Worm (Caenorhabditis elegans) whole organism, L3 larva: Measurements from ENCODE around the gene smf-1.

ENCODE experiments used
- R02D3.7 ChIP-seq: fragments of 150-350 bp; optimal IDR thresholded peaks from 2 replicates; lab custom pipeline; 2014; ENCODE audit warnings: missing biosample characterization, missing genetic modification characterization
- ZK546.5 ChIP-seq: sonication (generic microtip); optimal IDR thresholded peaks from 2 replicates; lab custom pipeline; 2017; ENCODE audit warnings: missing biosample characterization, missing genetic modification characterization
- aly-2 ChIP-seq: fragments of 150-350 bp; optimal IDR thresholded peaks from 2 replicates; lab custom pipeline; 2014; ENCODE audit warnings: missing biosample characterization, missing genetic modification characterization
- ama-1 ChIP-seq: fragments of 150-350 bp; optimal IDR thresholded peaks from 2 replicates; lab custom pipeline; 2018
- ceh-16 ChIP-seq: sonication (generic microtip); optimal IDR thresholded peaks from 2 replicates; lab custom pipeline; 2017; ENCODE audit warnings: missing biosample characterization, missing genetic modification characterization
- ceh-28 ChIP-seq: fragments of 150-350 bp; optimal IDR thresholded peaks from 2 replicates; lab custom pipeline; 2014; ENCODE audit warnings: missing biosample characterization, missing genetic modification reagents, missing genetic modification characterization
- ceh-82 ChIP-seq: fragments of 150-350 bp; optimal IDR thresholded peaks from 2 replicates; lab custom pipeline; 2014; ENCODE audit warnings: missing biosample characterization, missing genetic modification characterization
- ceh-9 ChIP-seq: sonication (generic microtip); optimal IDR thresholded peaks from 2 replicates; lab custom pipeline; 2018; ENCODE audit warnings: missing biosample characterization, missing genetic modification characterization
- daf-12 ChIP-seq: fragments of 150-350 bp; optimal IDR thresholded peaks from 2 replicates; lab custom pipeline; 2014; ENCODE audit warnings: missing biosample characterization, missing genetic modification reagents, missing genetic modification characterization
- egl-27 ChIP-seq: sonication (generic microtip); optimal IDR thresholded peaks from 4 replicates; lab custom pipeline; 2017; ENCODE audit warnings: missing biosample characterization, missing genetic modification reagents, missing genetic modification characterization
- egl-5 ChIP-seq: fragments of 150-350 bp; optimal IDR thresholded peaks from 2 replicates; lab custom pipeline; 2017; ENCODE audit warnings: missing biosample characterization, missing genetic modification reagents, missing genetic modification characterization, inconsistent platforms
- elt-1 ChIP-seq: fragments of 150-350 bp; optimal IDR thresholded peaks from 2 replicates; lab custom pipeline; 2014; ENCODE audit warnings: missing biosample characterization, missing genetic modification characterization
- elt-2 ChIP-seq: sonication (generic microtip); optimal IDR thresholded peaks from 2 replicates; lab custom pipeline; 2016; ENCODE audit warnings: missing genetic modification reagents, mild to moderate bottlenecking, missing genetic modification characterization, missing compliant biosample characterization
- elt-3 ChIP-seq, 3 experiments: fragments of 150-350 bp in 1 of 3; sonication (generic microtip) in 2 of 3; optimal IDR thresholded peaks; 2 replicates in 2 of 3; 4 replicates in 1 of 3; lab custom pipeline; 2014 to 2017; ENCODE audit warnings: missing biosample characterization in 3 of 3, missing genetic modification characterization in 3 of 3
- eor-1 ChIP-seq, 2 experiments: fragments of 150-350 bp; optimal IDR thresholded peaks; 2 replicates each; lab custom pipeline; 2014 to 2018; ENCODE audit warnings: missing biosample characterization in 2 of 2, missing genetic modification characterization in 2 of 2
- fkh-10 ChIP-seq: sonication (generic microtip); optimal IDR thresholded peaks from 2 replicates; lab custom pipeline; 2017; ENCODE audit warnings: missing biosample characterization, missing genetic modification reagents, missing genetic modification characterization
- fkh-2 ChIP-seq: fragments of 150-350 bp; optimal IDR thresholded peaks from 2 replicates; lab custom pipeline; 2014; ENCODE audit warnings: missing biosample characterization, missing genetic modification reagents, missing genetic modification characterization
- fos-1 ChIP-seq: fragments of 150-350 bp; optimal IDR thresholded peaks from 2 replicates; lab custom pipeline; 2014; ENCODE audit warnings: missing biosample characterization, missing genetic modification characterization
- hmg-11 ChIP-seq: sonication (generic microtip); optimal IDR thresholded peaks from 2 replicates; lab custom pipeline; 2016; ENCODE audit warnings: missing genetic modification characterization, missing compliant biosample characterization
- jun-1 ChIP-seq: fragments of 150-350 bp; optimal IDR thresholded peaks from 2 replicates; lab custom pipeline; 2014; ENCODE audit warnings: missing biosample characterization, missing genetic modification reagents, missing genetic modification characterization
- lin-15B ChIP-seq: fragments of 150-350 bp; optimal IDR thresholded peaks from 2 replicates; lab custom pipeline; 2014; ENCODE audit warnings: missing biosample characterization, missing genetic modification characterization
- lin-39 ChIP-seq: fragments of 150-350 bp; optimal IDR thresholded peaks from 2 replicates; lab custom pipeline; 2018; ENCODE audit warnings: missing biosample characterization, missing genetic modification reagents, missing genetic modification characterization
- lsy-12 ChIP-seq: sonication (generic microtip); optimal IDR thresholded peaks from 2 replicates; lab custom pipeline; 2016; ENCODE audit warnings: mild to moderate bottlenecking, missing genetic modification characterization, missing compliant biosample characterization
- mdl-1 ChIP-seq: fragments of 150-350 bp; optimal IDR thresholded peaks from 2 replicates; lab custom pipeline; 2014; ENCODE audit warnings: missing biosample characterization, missing genetic modification characterization
- mml-1 ChIP-seq: fragments of 150-350 bp; sonication (generic microtip); optimal IDR thresholded peaks from 3 replicates; lab custom pipeline; 2014; ENCODE audit warnings: missing biosample characterization, missing genetic modification characterization
- nfya-1 ChIP-seq: sonication (generic microtip); optimal IDR thresholded peaks from 2 replicates; lab custom pipeline; 2017; ENCODE audit warnings: missing genetic modification characterization, mild to moderate bottlenecking, missing compliant biosample characterization, antibody characterized with exemption, moderate library complexity; ENCODE audit not compliant: insufficient read depth
- nhr-11 ChIP-seq: fragments of 150-350 bp; optimal IDR thresholded peaks from 2 replicates; lab custom pipeline; 2014; ENCODE audit warnings: missing biosample characterization, missing genetic modification characterization
- nhr-12 ChIP-seq: fragments of 150-350 bp; optimal IDR thresholded peaks from 2 replicates; lab custom pipeline; 2014; ENCODE audit warnings: missing biosample characterization, missing genetic modification characterization
- nhr-23 ChIP-seq: fragments of 150-350 bp; optimal IDR thresholded peaks from 2 replicates; lab custom pipeline; 2014; ENCODE audit warnings: missing biosample characterization, missing genetic modification reagents, missing genetic modification characterization
- nhr-237 ChIP-seq: fragments of 150-350 bp; optimal IDR thresholded peaks from 2 replicates; lab custom pipeline; 2014; ENCODE audit warnings: missing biosample characterization, missing genetic modification characterization
- nhr-25 ChIP-seq: sonication (generic microtip); optimal IDR thresholded peaks from 2 replicates; lab custom pipeline; 2017; ENCODE audit warnings: missing biosample characterization, missing genetic modification characterization
- nhr-28 ChIP-seq: fragments of 150-350 bp; optimal IDR thresholded peaks from 2 replicates; lab custom pipeline; 2014; ENCODE audit warnings: missing biosample characterization, missing genetic modification characterization
- nhr-43 ChIP-seq: sonication (generic microtip); optimal IDR thresholded peaks from 2 replicates; lab custom pipeline; 2016; ENCODE audit warnings: mild to moderate bottlenecking, missing genetic modification characterization, missing compliant biosample characterization; ENCODE audit not compliant: poor library complexity, severe bottlenecking
- nhr-67 ChIP-seq: fragments of 150-350 bp; optimal IDR thresholded peaks from 2 replicates; lab custom pipeline; 2014; ENCODE audit warnings: missing biosample characterization, missing genetic modification characterization
- nhr-76 ChIP-seq: fragments of 150-350 bp; sonication (generic microtip); optimal IDR thresholded peaks from 5 replicates; lab custom pipeline; 2014; ENCODE audit warnings: missing biosample characterization, missing genetic modification characterization
- nhr-77 ChIP-seq: fragments of 150-350 bp; optimal IDR thresholded peaks from 2 replicates; lab custom pipeline; 2014; ENCODE audit warnings: missing biosample characterization, missing genetic modification characterization
- pha-4 ChIP-seq: fragments of 150-350 bp; optimal IDR thresholded peaks from 2 replicates; lab custom pipeline; 2014; ENCODE audit warnings: missing biosample characterization, missing genetic modification reagents, missing genetic modification characterization
- pqm-1 ChIP-seq: fragments of 150-350 bp; optimal IDR thresholded peaks from 2 replicates; lab custom pipeline; 2017; ENCODE audit warnings: missing biosample characterization, missing genetic modification characterization, inconsistent platforms
- sea-2 ChIP-seq: fragments of 150-350 bp; sonication (generic microtip); optimal IDR thresholded peaks from 4 replicates; lab custom pipeline; 2014; ENCODE audit warnings: missing biosample characterization, missing genetic modification reagents, missing genetic modification characterization
- skn-1 ChIP-seq: fragments of 150-350 bp; optimal IDR thresholded peaks from 2 replicates; lab custom pipeline; 2014; ENCODE audit warnings: missing biosample characterization, missing genetic modification characterization
- snpc-4 ChIP-seq: fragments of 150-350 bp; optimal IDR thresholded peaks from 2 replicates; lab custom pipeline; 2014; ENCODE audit warnings: missing biosample characterization, missing genetic modification characterization
- tbx-2 ChIP-seq: sonication (generic microtip); optimal IDR thresholded peaks from 2 replicates; lab custom pipeline; 2016; ENCODE audit warnings: mild to moderate bottlenecking, missing genetic modification characterization, missing compliant biosample characterization
- unc-39 ChIP-seq: sonication (generic microtip); optimal IDR thresholded peaks from 4 replicates; lab custom pipeline; 2017; ENCODE audit warnings: missing biosample characterization, missing genetic modification characterization
- unc-62 ChIP-seq: fragments of 150-350 bp; sonication (generic microtip); optimal IDR thresholded peaks from 4 replicates; lab custom pipeline; 2014; ENCODE audit warnings: missing biosample characterization, missing genetic modification reagents, missing genetic modification characterization
- zag-1 ChIP-seq: fragments of 150-350 bp; optimal IDR thresholded peaks from 2 replicates; lab custom pipeline; 2014; ENCODE audit warnings: missing biosample characterization, missing genetic modification characterization
- ztf-11 ChIP-seq: fragments of 150-350 bp; optimal IDR thresholded peaks from 2 replicates; lab custom pipeline; 2014; ENCODE audit warnings: missing biosample characterization, missing genetic modification characterization
- ztf-4 ChIP-seq: fragments of 150-350 bp; optimal IDR thresholded peaks from 2 replicates; lab custom pipeline; 2014; ENCODE audit warnings: missing biosample characterization, missing genetic modification characterization

Gene smf-1

DNA sequence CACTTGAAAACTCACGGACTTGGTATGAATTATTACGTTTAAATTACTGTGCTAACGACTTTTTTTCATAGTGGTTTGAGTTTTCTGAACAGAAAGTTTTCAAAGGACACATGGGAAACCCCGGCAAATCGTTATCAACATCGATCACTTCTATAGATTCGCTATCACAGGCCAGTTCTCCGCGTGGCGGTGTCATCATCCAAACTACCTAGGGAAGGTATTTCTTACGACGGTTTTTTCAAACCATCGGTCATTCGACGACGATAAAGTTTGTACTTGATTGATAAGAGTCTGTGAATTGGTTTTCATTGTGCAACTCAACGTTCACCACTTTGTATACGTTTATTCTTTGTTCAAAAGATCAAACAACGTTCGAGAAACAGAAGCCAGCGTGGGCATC, 21.7 kb upstream of the smf-1 start:
- TF ChIP-seq zag-1 (tag; lab: Kevin White, UChicago) (no peak), unc-39 (tag; lab: Kevin White, UChicago) (no peak), nhr-11 (no peak), ceh-82 (tag; lab: Kevin White, UChicago) (no peak), ceh-9 (no peak), nhr-23 (tag; lab: Kevin White, UChicago) (peak; percentile 65), jun-1 (tag; lab: Kevin White, UChicago) (peak; percentile 78), tbx-2 (tag; lab: Kevin White, UChicago) (no peak), eor-1 (tag; optimal IDR thresholded peaks at IDR 0.05; lab: Kevin White, UChicago) (no peak), lin-15B (tag; lab: Kevin White, UChicago) (no peak), skn-1 (tag; lab: Kevin White, UChicago) (no peak), hmg-11 (no peak), nhr-25 (tag; lab: Kevin White, UChicago) (no peak), egl-5 (tag; lab: Kevin White, UChicago) (no peak), mdl-1 (tag; lab: Kevin White, UChicago) (peak; percentile 72), elt-3 (tag; optimal IDR thresholded peaks at IDR 0.05; lab: Kevin White, UChicago) (peak in 1 of 3 experiments; percentile 83), elt-1 (tag; lab: Kevin White, UChicago) (no peak), nhr-28 (tag; lab: Kevin White, UChicago) (no peak), fkh-10 (GFP tag; lab: Kevin White, UChicago) (no peak), nhr-12 (tag; lab: Kevin White, UChicago) (no peak), aly-2 (tag; lab: Kevin White, UChicago) (no peak), sea-2 (GFP tag; lab: Kevin White, UChicago) (no peak), R02D3.7 (tag; lab: Kevin White, UChicago) (no peak), pqm-1 (tag; lab: Kevin White, UChicago) (peak; percentile 83), mml-1 (no peak), snpc-4 (no peak), lin-39 (tag; lab: Kevin White, UChicago) (no peak), daf-12 (tag; lab: Kevin White, UChicago) (no peak), egl-27 (tag; lab: Kevin White, UChicago) (no peak), ztf-11 (tag; lab: Kevin White, UChicago) (no peak), nhr-43 (peak; percentile 76), ceh-16 (tag; lab: Kevin White, UChicago) (no peak), fos-1 (tag; lab: Kevin White, UChicago) (peak; percentile 31), lsy-12 (tag; lab: Kevin White, UChicago) (no peak), ztf-4 (no peak), unc-62 (no peak), ceh-28 (tag; lab: Kevin White, UChicago) (no peak), nfya-1 (tag; lab: Kevin White, UChicago) (no peak), ZK546.5 (tag; lab: Kevin White, UChicago) (no peak), fkh-2 (tag; lab: Kevin White, UChicago) (no peak), nhr-76 (tag; lab: Kevin White, UChicago) (no peak), pha-4 (tag; lab: Kevin White, UChicago) (peak; percentile 12), elt-2 (tag; lab: Kevin White, UChicago) (peak; percentile 96), ama-1 (peak; percentile 37), nhr-77 (no peak), nhr-237 (tag; lab: Kevin White, UChicago) (no peak), nhr-67 (tag; lab: Kevin White, UChicago) (no peak)
